Worm (Caenorhabditis elegans): ENCODE results near the gene cyn-1.

The cyn-1 gene

ce11 chrV:14328806-14329205, 27.1 kb upstream of the cyn-1 start, which contains the start of gene pepm-1:
TSS of gene pepm-1 (plus strand) at chrV:14329106.
- TF ChIP-seq mab-5 (tag; optimal IDR thresholded peaks at IDR 0.05) (no peak), lin-13 (tag; optimal IDR thresholded peaks at IDR 0.05) (no peak), snpc-4 (tag; optimal IDR thresholded peaks at IDR 0.05) (no peak), nhr-237 (tag; optimal IDR thresholded peaks at IDR 0.05) (no peak), elt-1 (tag; optimal IDR thresholded peaks at IDR 0.05; ENCODE audit: borderline replicate concordance, insufficient read depth) (no peak), unc-120 (tag; optimal IDR thresholded peaks at IDR 0.05; ENCODE audit: poor library complexity, severe bottlenecking) (no peak), nhr-76 (tag; optimal IDR thresholded peaks at IDR 0.05) (no peak), ceh-39 (tag; optimal IDR thresholded peaks at IDR 0.05) (no peak), unc-62 (GFP tag; optimal IDR thresholded peaks at IDR 0.05) (no peak), nhr-28 (tag; optimal IDR thresholded peaks at IDR 0.05) (no peak)

- TF ChIP-seq blmp-1 (tag; optimal IDR thresholded peaks at IDR 0.05) (no peak), lin-13 (tag; optimal IDR thresholded peaks at IDR 0.05) (no peak), ceh-83 (GFP tag; optimal IDR thresholded peaks at IDR 0.05) (no peak), nhr-2 (tag; optimal IDR thresholded peaks at IDR 0.05) (no peak), pha-4 (tag; optimal IDR thresholded peaks at IDR 0.05) (no peak), nhr-28 (tag; optimal IDR thresholded peaks at IDR 0.05) (no peak), flh-1 (GFP tag; optimal IDR thresholded peaks at IDR 0.05) (no peak), elt-1 (tag; optimal IDR thresholded peaks at IDR 0.05; ENCODE audit: borderline replicate concordance, insufficient read depth) (no peak), sptf-1 (tag; optimal IDR thresholded peaks at IDR 0.05) (no peak), drap-1 (GFP tag; optimal IDR thresholded peaks at IDR 0.05) (no peak)
These were observed 24.4 kb upstream of the cyn-1 start, which contains the start of gene F47B8.8 for ce11 chrV:14331477-14331876. TSS of gene F47B8.8 (plus strand) at chrV:14331733.

ce11 chrV:14333116-14333515, 22.8 kb upstream of the cyn-1 start, which contains the start of gene srm-4:
TSS of gene srm-4 (plus strand) at chrV:14333416.
- TF ChIP-seq mab-5 (tag; optimal IDR thresholded peaks at IDR 0.05) (no peak), lin-13 (tag; optimal IDR thresholded peaks at IDR 0.05) (no peak), nhr-12 (tag; optimal IDR thresholded peaks at IDR 0.05) (no peak), drap-1 (GFP tag; optimal IDR thresholded peaks at IDR 0.05) (no peak), nhr-76 (tag; optimal IDR thresholded peaks at IDR 0.05) (no peak), bed-3 (GFP tag; optimal IDR thresholded peaks at IDR 0.05) (no peak), zip-8 (tag; optimal IDR thresholded peaks at IDR 0.05) (no peak), flh-1 (GFP tag; optimal IDR thresholded peaks at IDR 0.05) (no peak)

- TF ChIP-seq nhr-12 (tag; optimal IDR thresholded peaks at IDR 0.05) (no peak), snpc-4 (tag; optimal IDR thresholded peaks at IDR 0.05) (no peak), elt-1 (tag; optimal IDR thresholded peaks at IDR 0.05; ENCODE audit: borderline replicate concordance, insufficient read depth) (no peak), ceh-43 (GFP tag; optimal IDR thresholded peaks at IDR 0.05) (no peak), cnd-1 (tag; optimal IDR thresholded peaks at IDR 0.05) (no peak), blmp-1 (tag; optimal IDR thresholded peaks at IDR 0.05) (no peak), drap-1 (GFP tag; optimal IDR thresholded peaks at IDR 0.05) (no peak), lin-13 (tag; optimal IDR thresholded peaks at IDR 0.05) (no peak), M03D4.4 (tag; optimal IDR thresholded peaks at IDR 0.05) (no peak), mep-1 (tag; optimal IDR thresholded peaks at IDR 0.05) (no peak), unc-39 (tag; optimal IDR thresholded peaks at IDR 0.05) (no peak), elt-3 (tag; optimal IDR thresholded peaks at IDR 0.05) (no peak), ces-1 (GFP tag; optimal IDR thresholded peaks at IDR 0.05) (no peak), lin-32 (GFP tag; optimal IDR thresholded peaks at IDR 0.05) (no peak), zip-8 (tag; optimal IDR thresholded peaks at IDR 0.05) (no peak), lsy-2 (tag; optimal IDR thresholded peaks at IDR 0.05) (no peak), mls-2 (tag; optimal IDR thresholded peaks at IDR 0.05) (no peak), ceh-83 (GFP tag; optimal IDR thresholded peaks at IDR 0.05) (no peak), nhr-237 (tag; optimal IDR thresholded peaks at IDR 0.05) (no peak)
These were observed 21.0 kb upstream of the cyn-1 start, which contains the start of gene srm-5 for ce11 chrV:14334901-14335300. TSS of gene srm-5 (plus strand) at chrV:14335201.

ce11 chrV:14336655-14337054, 19.2 kb upstream of the cyn-1 start, which contains the start of gene srm-6:
TSS of gene srm-6 (plus strand) at chrV:14336955.
- TF ChIP-seq zip-8 (tag; optimal IDR thresholded peaks at IDR 0.05) (no peak), ceh-43 (GFP tag; optimal IDR thresholded peaks at IDR 0.05) (no peak), sem-2 (GFP tag; optimal IDR thresholded peaks at IDR 0.05) (no peak), flh-1 (GFP tag; optimal IDR thresholded peaks at IDR 0.05) (no peak), ham-2 (GFP tag; optimal IDR thresholded peaks at IDR 0.05) (no peak), unc-120 (tag; optimal IDR thresholded peaks at IDR 0.05; ENCODE audit: poor library complexity, severe bottlenecking) (no peak), unc-62 (GFP tag; optimal IDR thresholded peaks at IDR 0.05) (no peak), elt-1 (tag; optimal IDR thresholded peaks at IDR 0.05; ENCODE audit: borderline replicate concordance, insufficient read depth) (no peak), elt-3 (tag; optimal IDR thresholded peaks at IDR 0.05) (no peak), lsy-2 (tag; optimal IDR thresholded peaks at IDR 0.05) (no peak), bed-3 (GFP tag; optimal IDR thresholded peaks at IDR 0.05) (no peak), lin-13 (tag; optimal IDR thresholded peaks at IDR 0.05) (no peak), mls-2 (tag; optimal IDR thresholded peaks at IDR 0.05) (no peak), snpc-4 (tag; optimal IDR thresholded peaks at IDR 0.05) (no peak), nhr-2 (tag; optimal IDR thresholded peaks at IDR 0.05) (no peak), nhr-12 (tag; optimal IDR thresholded peaks at IDR 0.05) (no peak), nhr-237 (tag; optimal IDR thresholded peaks at IDR 0.05) (no peak)

Data from whole organism, mixed stage, embryonic.